Worm (Caenorhabditis elegans): ENCODE data around the gene nse-4.

- TF ChIP-seq sma-9 (GFP tag; optimal IDR thresholded peaks at IDR 0.05), result peak; percentile 83
- TF ChIP-seq sma-9 (tag; optimal IDR thresholded peaks at IDR 0.05), result no peak
- TF ChIP-seq lsy-2 (tag; optimal IDR thresholded peaks at IDR 0.05), result peak; percentile 47 to 84
- no peak for TF ChIP-seq dmd-4 (tag; optimal IDR thresholded peaks at IDR 0.05)
- TF ChIP-seq sma-3 (GFP tag; optimal IDR thresholded peaks at IDR 0.05), result peak; percentile 56
Measured at ce11 chrIV:11522225-11522952, 41.7 kb downstream of the nse-4 start.

Data from whole organism, L2 larva.